Worm (Caenorhabditis elegans) whole organism, L4/young adult: Measurements from ENCODE around the gene Y60A9.1.

ENCODE experiments used
- W03F9.2 ChIP-seq: fragments of 150-350 bp; optimal IDR thresholded peaks from 2 replicates; lab custom pipeline; 2014; ENCODE audit warnings: missing biosample characterization, missing genetic modification characterization
- dao-5 ChIP-seq: sonication (generic microtip); optimal IDR thresholded peaks from 2 replicates; lab custom pipeline; 2016; ENCODE audit warnings: missing genotype, missing genetic modification characterization, moderate library complexity, missing compliant biosample characterization
- him-1 ChIP-seq: sonication (generic microtip); optimal IDR thresholded peaks from 2 replicates; lab custom pipeline; 2016; ENCODE audit warnings: missing genotype, missing genetic modification reagents, missing genetic modification characterization, missing compliant biosample characterization

DNA sequence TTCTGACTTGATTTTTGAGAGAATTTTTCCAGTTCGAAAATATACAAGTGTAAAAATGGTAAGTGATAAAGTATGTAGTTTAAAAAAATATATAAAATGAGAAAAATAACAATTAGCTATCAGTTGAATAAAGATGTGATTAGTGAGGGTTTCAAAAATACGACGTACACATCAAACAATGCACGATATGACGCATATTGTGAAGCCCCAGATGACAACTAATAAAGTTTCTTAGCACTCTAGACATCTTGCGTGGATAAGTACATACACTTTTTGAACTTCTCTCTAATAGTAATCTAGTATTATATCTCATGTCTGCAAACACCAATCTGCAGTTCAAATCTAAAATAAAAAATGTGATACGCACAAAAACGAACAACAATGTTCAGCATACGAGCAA is 35.3 kb upstream of the Y60A9.1 start:
- no peak for TF ChIP-seq him-1 (tag; lab: Kevin White, UChicago)
- no peak for TF ChIP-seq dao-5
- no peak for TF ChIP-seq W03F9.2
